Worm (Caenorhabditis elegans) whole organism, L3 larva: ENCODE data around the gene spin-1.
A peak's percentile ranks its signal among the peaks of the same experiment; 100 is the strongest.

Source experiments
- R02D3.7 ChIP-seq: fragments of 150-350 bp; optimal IDR thresholded peaks from 2 replicates; lab custom pipeline; 2014; ENCODE audit warnings: missing biosample characterization, missing genetic modification characterization
- ZK546.5 ChIP-seq: sonication (generic microtip); optimal IDR thresholded peaks from 2 replicates; lab custom pipeline; 2017; ENCODE audit warnings: missing biosample characterization, missing genetic modification characterization
- aly-2 ChIP-seq: fragments of 150-350 bp; optimal IDR thresholded peaks from 2 replicates; lab custom pipeline; 2014; ENCODE audit warnings: missing biosample characterization, missing genetic modification characterization
- ceh-16 ChIP-seq: sonication (generic microtip); optimal IDR thresholded peaks from 2 replicates; lab custom pipeline; 2017; ENCODE audit warnings: missing biosample characterization, missing genetic modification characterization
- ceh-28 ChIP-seq: fragments of 150-350 bp; optimal IDR thresholded peaks from 2 replicates; lab custom pipeline; 2014; ENCODE audit warnings: missing biosample characterization, missing genetic modification reagents, missing genetic modification characterization
- ceh-82 ChIP-seq: fragments of 150-350 bp; optimal IDR thresholded peaks from 2 replicates; lab custom pipeline; 2014; ENCODE audit warnings: missing biosample characterization, missing genetic modification characterization
- ceh-9 ChIP-seq: sonication (generic microtip); optimal IDR thresholded peaks from 2 replicates; lab custom pipeline; 2018; ENCODE audit warnings: missing biosample characterization, missing genetic modification characterization
- daf-12 ChIP-seq: fragments of 150-350 bp; optimal IDR thresholded peaks from 2 replicates; lab custom pipeline; 2014; ENCODE audit warnings: missing biosample characterization, missing genetic modification reagents, missing genetic modification characterization
- egl-27 ChIP-seq: sonication (generic microtip); optimal IDR thresholded peaks from 4 replicates; lab custom pipeline; 2017; ENCODE audit warnings: missing biosample characterization, missing genetic modification reagents, missing genetic modification characterization
- egl-5 ChIP-seq: fragments of 150-350 bp; optimal IDR thresholded peaks from 2 replicates; lab custom pipeline; 2017; ENCODE audit warnings: missing biosample characterization, missing genetic modification reagents, missing genetic modification characterization, inconsistent platforms
- elt-1 ChIP-seq: fragments of 150-350 bp; optimal IDR thresholded peaks from 2 replicates; lab custom pipeline; 2014; ENCODE audit warnings: missing biosample characterization, missing genetic modification characterization
- elt-2 ChIP-seq: sonication (generic microtip); optimal IDR thresholded peaks from 2 replicates; lab custom pipeline; 2016; ENCODE audit warnings: missing genetic modification reagents, mild to moderate bottlenecking, missing genetic modification characterization, missing compliant biosample characterization
- elt-3 ChIP-seq, 3 experiments: fragments of 150-350 bp in 1 of 3; sonication (generic microtip) in 2 of 3; optimal IDR thresholded peaks; 2 replicates in 2 of 3; 4 replicates in 1 of 3; lab custom pipeline; 2014 to 2017; ENCODE audit warnings: missing biosample characterization in 3 of 3, missing genetic modification characterization in 3 of 3
- fkh-10 ChIP-seq: sonication (generic microtip); optimal IDR thresholded peaks from 2 replicates; lab custom pipeline; 2017; ENCODE audit warnings: missing biosample characterization, missing genetic modification reagents, missing genetic modification characterization
- fos-1 ChIP-seq: fragments of 150-350 bp; optimal IDR thresholded peaks from 2 replicates; lab custom pipeline; 2014; ENCODE audit warnings: missing biosample characterization, missing genetic modification characterization
- hmg-11 ChIP-seq: sonication (generic microtip); optimal IDR thresholded peaks from 2 replicates; lab custom pipeline; 2016; ENCODE audit warnings: missing genetic modification characterization, missing compliant biosample characterization
- jun-1 ChIP-seq: fragments of 150-350 bp; optimal IDR thresholded peaks from 2 replicates; lab custom pipeline; 2014; ENCODE audit warnings: missing biosample characterization, missing genetic modification reagents, missing genetic modification characterization
- lin-39 ChIP-seq: fragments of 150-350 bp; optimal IDR thresholded peaks from 2 replicates; lab custom pipeline; 2018; ENCODE audit warnings: missing biosample characterization, missing genetic modification reagents, missing genetic modification characterization
- lsy-12 ChIP-seq: sonication (generic microtip); optimal IDR thresholded peaks from 2 replicates; lab custom pipeline; 2016; ENCODE audit warnings: mild to moderate bottlenecking, missing genetic modification characterization, missing compliant biosample characterization
- mdl-1 ChIP-seq: fragments of 150-350 bp; optimal IDR thresholded peaks from 2 replicates; lab custom pipeline; 2014; ENCODE audit warnings: missing biosample characterization, missing genetic modification characterization
- mml-1 ChIP-seq: fragments of 150-350 bp; sonication (generic microtip); optimal IDR thresholded peaks from 3 replicates; lab custom pipeline; 2014; ENCODE audit warnings: missing biosample characterization, missing genetic modification characterization
- nhr-11 ChIP-seq: fragments of 150-350 bp; optimal IDR thresholded peaks from 2 replicates; lab custom pipeline; 2014; ENCODE audit warnings: missing biosample characterization, missing genetic modification characterization
- nhr-23 ChIP-seq: fragments of 150-350 bp; optimal IDR thresholded peaks from 2 replicates; lab custom pipeline; 2014; ENCODE audit warnings: missing biosample characterization, missing genetic modification reagents, missing genetic modification characterization
- nhr-237 ChIP-seq: fragments of 150-350 bp; optimal IDR thresholded peaks from 2 replicates; lab custom pipeline; 2014; ENCODE audit warnings: missing biosample characterization, missing genetic modification characterization
- nhr-25 ChIP-seq: sonication (generic microtip); optimal IDR thresholded peaks from 2 replicates; lab custom pipeline; 2017; ENCODE audit warnings: missing biosample characterization, missing genetic modification characterization
- nhr-28 ChIP-seq: fragments of 150-350 bp; optimal IDR thresholded peaks from 2 replicates; lab custom pipeline; 2014; ENCODE audit warnings: missing biosample characterization, missing genetic modification characterization
- nhr-43 ChIP-seq: sonication (generic microtip); optimal IDR thresholded peaks from 2 replicates; lab custom pipeline; 2016; ENCODE audit warnings: mild to moderate bottlenecking, missing genetic modification characterization, missing compliant biosample characterization; ENCODE audit not compliant: poor library complexity, severe bottlenecking
- nhr-67 ChIP-seq: fragments of 150-350 bp; optimal IDR thresholded peaks from 2 replicates; lab custom pipeline; 2014; ENCODE audit warnings: missing biosample characterization, missing genetic modification characterization
- nhr-77 ChIP-seq: fragments of 150-350 bp; optimal IDR thresholded peaks from 2 replicates; lab custom pipeline; 2014; ENCODE audit warnings: missing biosample characterization, missing genetic modification characterization
- pha-4 ChIP-seq: fragments of 150-350 bp; optimal IDR thresholded peaks from 2 replicates; lab custom pipeline; 2014; ENCODE audit warnings: missing biosample characterization, missing genetic modification reagents, missing genetic modification characterization
- pqm-1 ChIP-seq: fragments of 150-350 bp; optimal IDR thresholded peaks from 2 replicates; lab custom pipeline; 2017; ENCODE audit warnings: missing biosample characterization, missing genetic modification characterization, inconsistent platforms
- sea-2 ChIP-seq: fragments of 150-350 bp; sonication (generic microtip); optimal IDR thresholded peaks from 4 replicates; lab custom pipeline; 2014; ENCODE audit warnings: missing biosample characterization, missing genetic modification reagents, missing genetic modification characterization
- skn-1 ChIP-seq: fragments of 150-350 bp; optimal IDR thresholded peaks from 2 replicates; lab custom pipeline; 2014; ENCODE audit warnings: missing biosample characterization, missing genetic modification characterization
- snpc-4 ChIP-seq: fragments of 150-350 bp; optimal IDR thresholded peaks from 2 replicates; lab custom pipeline; 2014; ENCODE audit warnings: missing biosample characterization, missing genetic modification characterization
- tbx-2 ChIP-seq: sonication (generic microtip); optimal IDR thresholded peaks from 2 replicates; lab custom pipeline; 2016; ENCODE audit warnings: mild to moderate bottlenecking, missing genetic modification characterization, missing compliant biosample characterization
- unc-39 ChIP-seq: sonication (generic microtip); optimal IDR thresholded peaks from 4 replicates; lab custom pipeline; 2017; ENCODE audit warnings: missing biosample characterization, missing genetic modification characterization
- zag-1 ChIP-seq: fragments of 150-350 bp; optimal IDR thresholded peaks from 2 replicates; lab custom pipeline; 2014; ENCODE audit warnings: missing biosample characterization, missing genetic modification characterization
- ztf-11 ChIP-seq: fragments of 150-350 bp; optimal IDR thresholded peaks from 2 replicates; lab custom pipeline; 2014; ENCODE audit warnings: missing biosample characterization, missing genetic modification characterization
- ztf-4 ChIP-seq: fragments of 150-350 bp; optimal IDR thresholded peaks from 2 replicates; lab custom pipeline; 2014; ENCODE audit warnings: missing biosample characterization, missing genetic modification characterization

spin-1 gene

ce11 chrV:12075983-12076382, 38.8 kb upstream of the spin-1 start:
- TF ChIP-seq nhr-28 (tag; lab: Kevin White, UChicago) = no peak
- TF ChIP-seq pqm-1 (tag; lab: Kevin White, UChicago) = peak; percentile 75
- TF ChIP-seq jun-1 = no peak
- peak; percentile 57 for TF ChIP-seq pha-4 (tag; lab: Kevin White, UChicago)
- TF ChIP-seq ztf-4 (tag; lab: Kevin White, UChicago) = no peak
- TF ChIP-seq daf-12 = no peak
- no peak for TF ChIP-seq unc-39
- TF ChIP-seq mdl-1 (tag; lab: Kevin White, UChicago) = no peak
- TF ChIP-seq snpc-4 (tag; lab: Kevin White, UChicago) = no peak
- TF ChIP-seq elt-2 (tag; lab: Kevin White, UChicago) = peak; percentile 68
- no peak for TF ChIP-seq egl-5 (tag; lab: Kevin White, UChicago)

- no peak for TF ChIP-seq nhr-237 (tag; lab: Kevin White, UChicago)
- TF ChIP-seq daf-12 = no peak
- TF ChIP-seq ztf-11 (tag; lab: Kevin White, UChicago) = no peak
- no peak for TF ChIP-seq R02D3.7 (tag; lab: Kevin White, UChicago)
- no peak for TF ChIP-seq ceh-16
- TF ChIP-seq aly-2 (tag; lab: Kevin White, UChicago) = no peak
These were observed 34.5 kb upstream of the spin-1 start, which contains the start of gene R07B7.9 for ce11 chrV:12080274-12080673. Gene R07B7.9 (minus strand): TSS chrV:12080374.

- TF ChIP-seq pha-4 (tag; lab: Kevin White, UChicago) (peak; percentile 32), jun-1 (no peak)
These were observed 31.9 kb upstream of the spin-1 start, which contains the start of gene R07B7.10 for ce11 chrV:12082932-12083331. Gene R07B7.10 (plus strand): TSS chrV:12083216.

ce11 chrV:12084216-12084615, 30.6 kb upstream of the spin-1 start, which contains the start of gene R07B7.8:
Gene R07B7.8 (minus strand): TSS chrV:12084316.
- peak; percentile 69 for TF ChIP-seq ceh-28 (tag; lab: Kevin White, UChicago)
- TF ChIP-seq nhr-237 (tag; lab: Kevin White, UChicago) = no peak
- TF ChIP-seq elt-2 (tag; lab: Kevin White, UChicago) = peak; percentile 36

- no peak for TF ChIP-seq egl-27 (tag; lab: Kevin White, UChicago)
- no peak for TF ChIP-seq hmg-11 (tag; lab: Kevin White, UChicago)
- TF ChIP-seq fkh-10 (GFP tag; lab: Kevin White, UChicago) = no peak
- no peak for TF ChIP-seq ceh-9 (tag; lab: Kevin White, UChicago)
- peak; percentile 48 for TF ChIP-seq pqm-1 (tag; lab: Kevin White, UChicago)
- peak; percentile 54 to 91 (median 58) for TF ChIP-seq elt-3 (tag; optimal IDR thresholded peaks at IDR 0.05; lab: Kevin White, UChicago)
- peak; percentile 11 for TF ChIP-seq ceh-28 (tag; lab: Kevin White, UChicago)
- TF ChIP-seq ceh-82 (tag; lab: Kevin White, UChicago) = no peak
- no peak for TF ChIP-seq nhr-67 (tag; lab: Kevin White, UChicago)
- no peak for TF ChIP-seq tbx-2
- no peak for TF ChIP-seq ZK546.5
- no peak for TF ChIP-seq nhr-77 (tag; lab: Kevin White, UChicago)
- TF ChIP-seq pha-4 (tag; lab: Kevin White, UChicago) = peak; percentile 43
- TF ChIP-seq nhr-237 (tag; lab: Kevin White, UChicago) = no peak
- TF ChIP-seq skn-1 (tag; lab: Kevin White, UChicago) = no peak
- no peak for TF ChIP-seq nhr-23 (tag; lab: Kevin White, UChicago)
- no peak for TF ChIP-seq zag-1
- TF ChIP-seq nhr-11 = no peak
- no peak for TF ChIP-seq mml-1
- no peak for TF ChIP-seq lsy-12 (tag; lab: Kevin White, UChicago)
- TF ChIP-seq nhr-28 (tag; lab: Kevin White, UChicago) = no peak
- no peak for TF ChIP-seq aly-2 (tag; lab: Kevin White, UChicago)
- TF ChIP-seq fos-1 (tag; lab: Kevin White, UChicago) = no peak
- TF ChIP-seq nhr-25 (tag; lab: Kevin White, UChicago) = no peak
- no peak for TF ChIP-seq sea-2 (GFP tag; lab: Kevin White, UChicago)
- no peak for TF ChIP-seq lin-39 (tag; lab: Kevin White, UChicago)
- no peak for TF ChIP-seq daf-12
- TF ChIP-seq elt-2 (tag; lab: Kevin White, UChicago) = peak; percentile 57
- peak; percentile 25 for TF ChIP-seq R02D3.7 (tag; lab: Kevin White, UChicago)
- no peak for TF ChIP-seq nhr-43
- TF ChIP-seq elt-1 (tag; lab: Kevin White, UChicago) = no peak
- no peak for TF ChIP-seq egl-5 (tag; lab: Kevin White, UChicago)
These were observed 28.7 kb upstream of the spin-1 start for ce11 chrV:12085867-12086634.
